Fruit fly (Drosophila melanogaster) ovary, adult (tissue): ENCODE measurements around the gene Obp99b.
A peak's percentile ranks its signal among the peaks of the same experiment; 100 is the strongest.

Experiments used
- CG17801 ChIP-seq: fragments of 200-800 bp; optimal IDR thresholded peaks from 2 replicates; lab custom pipeline; 2019; ENCODE audit warnings: missing biosample characterization, mild to moderate bottlenecking, missing genetic modification characterization, moderate library complexity; ENCODE audit not compliant: partially characterized antibody

Gene Obp99b

dm6 chr3R:29716782-29717317 lies at the start of gene Obp99b:
Gene Obp99b (minus strand): TSS chr3R:29716896.
- TF ChIP-seq CG17801 (GFP tag; lab: Kevin White, UChicago) = no peak

dm6 chr3R:29765267-29766095 lies 48.8 kb upstream of the Obp99b start, which contains the start of gene kay:
Gene kay (plus strand): TSS chr3R:29765995.
- TF ChIP-seq CG17801 (GFP tag; lab: Kevin White, UChicago) = no peak

dm6 chr3R:29764249-29765042 lies 47.8 kb upstream of the Obp99b start:
- no peak for TF ChIP-seq CG17801 (GFP tag; lab: Kevin White, UChicago)

- TF ChIP-seq CG17801 (GFP tag; lab: Kevin White, UChicago) = no peak
Measured at dm6 chr3R:29763804-29764203, 47.1 kb upstream of the Obp99b start.

dm6 chr3R:29763154-29763553 lies 46.5 kb upstream of the Obp99b start:
- TF ChIP-seq CG17801 (GFP tag; lab: Kevin White, UChicago) = peak; percentile 52

- TF ChIP-seq CG17801 (GFP tag; lab: Kevin White, UChicago) = no peak
Measured at dm6 chr3R:29762297-29762696, 45.6 kb upstream of the Obp99b start.

- TF ChIP-seq CG17801 (GFP tag; lab: Kevin White, UChicago) = no peak
Measured at dm6 chr3R:29761569-29761968, 44.9 kb upstream of the Obp99b start.

dm6 chr3R:29760042-29760441 lies 43.3 kb upstream of the Obp99b start:
- no peak for TF ChIP-seq CG17801 (GFP tag; lab: Kevin White, UChicago)

- no peak for TF ChIP-seq CG17801 (GFP tag; lab: Kevin White, UChicago)
Measured at dm6 chr3R:29758734-29759131, 42.0 kb upstream of the Obp99b start.

dm6 chr3R:29758129-29758733 lies 41.5 kb upstream of the Obp99b start:
- no peak for TF ChIP-seq CG17801 (GFP tag; lab: Kevin White, UChicago)

- no peak for TF ChIP-seq CG17801 (GFP tag; lab: Kevin White, UChicago)
Measured at dm6 chr3R:29757681-29758080, 41.0 kb upstream of the Obp99b start.

- TF ChIP-seq CG17801 (GFP tag; lab: Kevin White, UChicago) = no peak
Measured at dm6 chr3R:29757226-29757625, 40.5 kb upstream of the Obp99b start.

- TF ChIP-seq CG17801 (GFP tag; lab: Kevin White, UChicago) = no peak
Measured at dm6 chr3R:29756153-29756552, 39.5 kb upstream of the Obp99b start.

dm6 chr3R:29755248-29755647 lies 38.6 kb upstream of the Obp99b start:
- TF ChIP-seq CG17801 (GFP tag; lab: Kevin White, UChicago) = no peak
